Worm (Caenorhabditis elegans) whole organism, young adult: Measurements from ENCODE around the gene mrpl-37.
A peak's percentile ranks its signal among the peaks of the same experiment; 100 is the strongest.

Source experiments
- B0019.2 ChIP-seq: fragments of 200-800 bp; sonication (Bioruptor generic); conservative IDR thresholded peaks from 2 replicates; pipeline ENCODE4 v1.3.6; 2022; ENCODE audit warnings: missing genetic modification reagents, missing genetic modification characterization, missing compliant biosample characterization
- B0261.1 ChIP-seq: sonication (generic microtip); optimal IDR thresholded peaks from 2 replicates; lab custom pipeline; 2016; ENCODE audit warnings: mild to moderate bottlenecking, missing genetic modification characterization, moderate library complexity, missing compliant biosample characterization
- B0336.3 ChIP-seq: fragments of 200-800 bp; sonication (Bioruptor generic); IDR thresholded peaks from 2 replicates; pipeline ENCODE4 v1.3.6; 2022; ENCODE audit warnings: missing genetic modification characterization, missing compliant biosample characterization
- D2030.7 ChIP-seq: fragments of 200-800 bp; sonication (Bioruptor generic); IDR thresholded peaks from 2 replicates; pipeline ENCODE4 v1.3.6; 2022; ENCODE audit warnings: missing genetic modification reagents, missing genetic modification characterization, missing compliant biosample characterization
- F39B2.1 ChIP-seq: fragments of 200-800 bp; sonication (Bioruptor generic); IDR thresholded peaks from 2 replicates; pipeline ENCODE4 v1.3.6; 2022; ENCODE audit warnings: missing genetic modification reagents, missing genetic modification characterization, missing compliant biosample characterization
- F57A8.1 ChIP-seq: fragments of 200-800 bp; sonication (Bioruptor generic); optimal IDR thresholded peaks from 2 replicates; lab custom pipeline; 2018; ENCODE audit warnings: mild to moderate bottlenecking, missing genetic modification characterization, moderate library complexity, missing compliant biosample characterization
- K12H6.12 ChIP-seq: fragments of 200-800 bp; sonication (Bioruptor generic); optimal IDR thresholded peaks from 2 replicates; lab custom pipeline; 2018; ENCODE audit warnings: mild to moderate bottlenecking, missing genetic modification characterization, missing compliant biosample characterization
- T26A5.8 ChIP-seq: sonication (generic microtip); optimal IDR thresholded peaks from 2 replicates; lab custom pipeline; 2016; ENCODE audit warnings: missing genetic modification characterization, missing compliant biosample characterization
- Y53F4B.3 ChIP-seq: fragments of 200-800 bp; sonication (Bioruptor generic); IDR thresholded peaks from 2 replicates; pipeline ENCODE4 v1.3.6; 2022; ENCODE audit warnings: missing genetic modification reagents, missing genetic modification characterization, missing compliant biosample characterization
- akir-1 ChIP-seq: fragments of 200-800 bp; sonication (Bioruptor generic); optimal IDR thresholded peaks from 2 replicates; lab custom pipeline; 2018; ENCODE audit warnings: mild to moderate bottlenecking, missing genetic modification characterization, moderate library complexity, missing compliant biosample characterization
- aptf-3 ChIP-seq: fragments of 200-800 bp; sonication (Bioruptor generic); IDR thresholded peaks from 2 replicates; pipeline ENCODE4 v1.3.6; 2022; ENCODE audit warnings: missing genetic modification characterization, missing compliant biosample characterization
- attf-6 ChIP-seq: fragments of 200-800 bp; sonication (Bioruptor generic); IDR thresholded peaks from 2 replicates; pipeline ENCODE4 v1.3.6; 2022; ENCODE audit warnings: missing genetic modification reagents, missing genetic modification characterization, missing compliant biosample characterization
- bed-1 ChIP-seq: fragments of 200-800 bp; sonication (Bioruptor generic); IDR thresholded peaks from 2 replicates; pipeline ENCODE4 v1.3.6; 2022; ENCODE audit warnings: missing genetic modification reagents, missing genetic modification characterization, missing compliant biosample characterization
- cebp-1 ChIP-seq, 2 experiments: fragments of 200-800 bp in 1 of 2; sonication (Bioruptor generic) in 1 of 2; sonication (generic microtip) in 1 of 2; IDR thresholded peaks in 1 of 2; optimal IDR thresholded peaks in 1 of 2; 2 replicates each; pipeline versions ENCODE4 v1.3.6 to Lab custom; 2017 to 2022; ENCODE audit warnings: missing compliant biosample characterization in 2 of 2, missing genetic modification characterization in 2 of 2, mild to moderate bottlenecking in 1 of 2, missing genetic modification reagents in 1 of 2, moderate library complexity in 1 of 2
- ceh-100 ChIP-seq: fragments of 200-800 bp; sonication (Bioruptor generic); IDR thresholded peaks from 2 replicates; pipeline ENCODE4 v1.3.6; 2022; ENCODE audit warnings: missing genetic modification reagents, missing genetic modification characterization, missing compliant biosample characterization
- ceh-40 ChIP-seq: fragments of 200-800 bp; sonication (Bioruptor generic); IDR thresholded peaks from 2 replicates; pipeline ENCODE4 v1.3.6; 2022; ENCODE audit warnings: missing genetic modification characterization, missing compliant biosample characterization
- ceh-58 ChIP-seq: fragments of 200-800 bp; sonication (Bioruptor generic); IDR thresholded peaks from 2 replicates; pipeline ENCODE4 v1.3.6; 2022; ENCODE audit warnings: missing genetic modification characterization, missing compliant biosample characterization
- ceh-79 ChIP-seq: sonication (generic microtip); optimal IDR thresholded peaks from 2 replicates; lab custom pipeline; 2017; ENCODE audit warnings: mild to moderate bottlenecking, missing genetic modification characterization, missing compliant biosample characterization
- die-1 ChIP-seq: sonication (generic microtip); optimal IDR thresholded peaks from 2 replicates; lab custom pipeline; 2016; ENCODE audit warnings: missing genotype, mild to moderate bottlenecking, missing genetic modification characterization, missing compliant biosample characterization
- egl-18 ChIP-seq: fragments of 200-800 bp; sonication (Bioruptor generic); IDR thresholded peaks from 2 replicates; pipeline ENCODE4 v1.3.6; 2022; ENCODE audit warnings: missing genetic modification reagents, missing genetic modification characterization, missing compliant biosample characterization
- egl-44 ChIP-seq: fragments of 200-800 bp; sonication (Bioruptor generic); IDR thresholded peaks from 2 replicates; pipeline ENCODE4 v1.3.6; 2022; ENCODE audit warnings: missing genetic modification reagents, missing genetic modification characterization, missing compliant biosample characterization
- ekl-4 ChIP-seq: fragments of 200-800 bp; sonication (Bioruptor generic); IDR thresholded peaks from 2 replicates; pipeline ENCODE4 v1.3.6; 2022; ENCODE audit warnings: missing genetic modification reagents, missing genetic modification characterization, missing compliant biosample characterization
- hlh-26 ChIP-seq: fragments of 200-800 bp; sonication (Bioruptor generic); conservative IDR thresholded peaks from 2 replicates; pipeline ENCODE4 v1.3.6; 2022; ENCODE audit warnings: missing genetic modification reagents, missing genetic modification characterization, missing compliant biosample characterization
- hmg-20 ChIP-seq: fragments of 200-800 bp; sonication (Bioruptor generic); IDR thresholded peaks from 2 replicates; pipeline ENCODE4 v1.3.6; 2022; ENCODE audit warnings: missing genetic modification reagents, missing genetic modification characterization, missing compliant biosample characterization
- lag-1 ChIP-seq: fragments of 200-800 bp; sonication (Bioruptor generic); IDR thresholded peaks from 2 replicates; pipeline ENCODE4 v1.3.6; 2022; ENCODE audit warnings: missing genetic modification reagents, missing genetic modification characterization, missing compliant biosample characterization
- let-526 ChIP-seq: fragments of 200-800 bp; sonication (Bioruptor generic); IDR thresholded peaks from 2 replicates; pipeline ENCODE4 v1.3.6; 2022; ENCODE audit warnings: missing genetic modification reagents, missing genetic modification characterization, missing compliant biosample characterization
- lir-1 ChIP-seq: fragments of 200-800 bp; sonication (Bioruptor generic); conservative IDR thresholded peaks from 2 replicates; pipeline ENCODE4 v1.3.6; 2022; ENCODE audit warnings: missing genetic modification reagents, missing genetic modification characterization, missing compliant biosample characterization
- madf-10 ChIP-seq: sonication (generic microtip); optimal IDR thresholded peaks from 2 replicates; lab custom pipeline; 2016; ENCODE audit warnings: mild to moderate bottlenecking, missing genetic modification characterization, missing compliant biosample characterization
- madf-3 ChIP-seq: fragments of 200-800 bp; sonication (Bioruptor generic); IDR thresholded peaks from 2 replicates; pipeline ENCODE4 v1.3.6; 2022; ENCODE audit warnings: missing genetic modification reagents, missing genetic modification characterization, missing compliant biosample characterization
- madf-8 ChIP-seq: fragments of 200-800 bp; sonication (Bioruptor generic); conservative IDR thresholded peaks from 2 replicates; pipeline ENCODE4 v1.3.6; 2022; ENCODE audit warnings: missing genetic modification reagents, missing genetic modification characterization, missing compliant biosample characterization
- mcd-1 ChIP-seq: fragments of 200-800 bp; sonication (Bioruptor generic); IDR thresholded peaks from 2 replicates; pipeline ENCODE4 v1.3.6; 2022; ENCODE audit warnings: missing genetic modification reagents, missing genetic modification characterization, missing compliant biosample characterization
- mxl-1 ChIP-seq: sonication (generic microtip); optimal IDR thresholded peaks from 2 replicates; lab custom pipeline; 2016; ENCODE audit warnings: missing genetic modification characterization, missing compliant biosample characterization
- nfya-2 ChIP-seq: fragments of 200-800 bp; sonication (Bioruptor generic); IDR thresholded peaks from 2 replicates; pipeline ENCODE4 v1.3.6; 2022; ENCODE audit warnings: missing genetic modification reagents, missing genetic modification characterization, missing compliant biosample characterization
- nhr-120 ChIP-seq: fragments of 200-800 bp; sonication (Bioruptor generic); IDR thresholded peaks from 2 replicates; pipeline ENCODE4 v1.3.6; 2022; ENCODE audit warnings: missing genetic modification characterization, missing compliant biosample characterization
- nhr-179 ChIP-seq: sonication (generic microtip); optimal IDR thresholded peaks from 2 replicates; lab custom pipeline; 2016; ENCODE audit warnings: mild to moderate bottlenecking, missing genetic modification characterization, missing compliant biosample characterization
- rpc-1 ChIP-seq, 2 experiments: fragments of 150-350 bp in 1 of 2; sonication (generic microtip) in 1 of 2; optimal IDR thresholded peaks; 2 replicates each; lab custom pipeline; 2014 to 2018; ENCODE audit warnings: missing biosample characterization in 1 of 2, missing genetic modification characterization in 1 of 2, missing genetic modification reagents in 1 of 2, missing genotype in 1 of 2
- sdz-38 ChIP-seq: sonication (generic microtip); optimal IDR thresholded peaks from 2 replicates; lab custom pipeline; 2016; ENCODE audit warnings: missing genotype, missing genetic modification characterization, missing compliant biosample characterization
- snpc-1.1 ChIP-seq: sonication (generic microtip); optimal IDR thresholded peaks from 2 replicates; lab custom pipeline; 2017; ENCODE audit warnings: missing genetic modification characterization, mild to moderate bottlenecking, missing compliant biosample characterization, antibody characterized with exemption, moderate library complexity, missing genotype, missing genetic modification reagents; ENCODE audit not compliant: insufficient read depth
- sptf-2 ChIP-seq: fragments of 200-800 bp; sonication (Bioruptor generic); optimal IDR thresholded peaks from 2 replicates; lab custom pipeline; 2018; ENCODE audit warnings: mild to moderate bottlenecking, missing genetic modification characterization, missing compliant biosample characterization
- tbp1 ChIP-seq: fragments of 200-800 bp; sonication (Bioruptor generic); optimal IDR thresholded peaks from 2 replicates; lab custom pipeline; 2018; ENCODE audit warnings: mild to moderate bottlenecking, missing genetic modification characterization, missing compliant biosample characterization
- tbx-9 ChIP-seq: sonication (generic microtip); optimal IDR thresholded peaks from 2 replicates; lab custom pipeline; 2016; ENCODE audit warnings: borderline replicate concordance, missing genetic modification characterization, inconsistent platforms, missing compliant biosample characterization
- tlf-1 ChIP-seq: fragments of 200-800 bp; sonication (Bioruptor generic); optimal IDR thresholded peaks from 2 replicates; lab custom pipeline; 2018; ENCODE audit warnings: mild to moderate bottlenecking, missing genetic modification characterization, missing compliant biosample characterization
- xnd-1 ChIP-seq: sonication (generic microtip); optimal IDR thresholded peaks from 2 replicates; lab custom pipeline; 2016; ENCODE audit warnings: missing genotype, missing genetic modification reagents, missing genetic modification characterization, missing compliant biosample characterization
- ztf-22 ChIP-seq: fragments of 200-800 bp; sonication (Bioruptor generic); optimal IDR thresholded peaks from 2 replicates; lab custom pipeline; 2018; ENCODE audit warnings: mild to moderate bottlenecking, missing genetic modification characterization, moderate library complexity, missing compliant biosample characterization
- ztf-25 ChIP-seq: fragments of 200-800 bp; sonication (Bioruptor generic); IDR thresholded peaks from 2 replicates; pipeline ENCODE4 v1.3.6; 2022; ENCODE audit warnings: missing genetic modification reagents, missing genetic modification characterization, missing compliant biosample characterization
- ztf-6 ChIP-seq: fragments of 200-800 bp; sonication (Bioruptor generic); IDR thresholded peaks from 2 replicates; pipeline ENCODE4 v1.3.6; 2022; ENCODE audit warnings: missing genetic modification reagents, missing genetic modification characterization, missing compliant biosample characterization

mrpl-37 gene

DNA sequence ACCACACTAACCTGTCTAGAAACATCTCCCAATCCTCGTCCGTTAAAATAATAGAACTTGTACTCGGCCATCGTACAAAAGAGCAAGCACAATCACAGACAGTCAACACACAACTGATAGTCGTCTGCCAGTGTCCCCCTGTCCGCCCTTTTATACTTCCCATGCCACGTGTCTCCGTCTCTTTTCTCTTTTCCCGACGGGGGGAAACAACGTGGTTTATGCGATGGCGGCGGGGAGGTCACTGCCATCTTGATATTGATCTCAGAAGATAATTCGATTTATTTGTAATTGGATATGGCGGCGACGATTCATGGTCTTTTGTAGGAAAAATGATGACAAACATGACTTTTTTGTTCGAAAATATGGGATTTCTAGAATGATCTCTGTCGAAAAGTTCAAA lies 34.8 kb upstream of the mrpl-37 start, which contains the start of gene gst-20 (continued):
- TF ChIP-seq akir-1 (GFP tag; lab: Kevin White, UChicago) (no peak), T26A5.8 (tag; lab: Kevin White, UChicago) (no peak), let-526 (GFP tag; lab: Robert Waterston, UW) (no peak), cebp-1 (GFP tag; IDR thresholded peaks at IDR 0.05; lab: Robert Waterston, UW) (no peak), cebp-1 (tag; optimal IDR thresholded peaks at IDR 0.05; lab: Kevin White, UChicago) (peak; percentile 29), madf-3 (no peak), nfya-2 (GFP tag; lab: Robert Waterston, UW) (no peak), F57A8.1 (no peak), tlf-1 (no peak), sptf-2 (GFP tag; lab: Kevin White, UChicago) (no peak), xnd-1 (tag; lab: Kevin White, UChicago) (no peak), tbx-9 (tag; lab: Kevin White, UChicago) (no peak), ceh-79 (tag; lab: Kevin White, UChicago) (no peak), aptf-3 (GFP tag; lab: Robert Waterston, UW) (no peak), die-1 (no peak), ceh-58 (no peak), madf-8 (GFP tag; lab: Robert Waterston, UW) (no peak), ekl-4 (GFP tag; lab: Robert Waterston, UW) (no peak), snpc-1.1 (tag; lab: Kevin White, UChicago) (no peak), Y53F4B.3 (GFP tag; lab: Robert Waterston, UW) (no peak), hmg-20 (GFP tag; lab: Robert Waterston, UW) (no peak), nhr-120 (GFP tag; lab: Robert Waterston, UW) (no peak), attf-6 (GFP tag; lab: Robert Waterston, UW) (no peak)

DNA sequence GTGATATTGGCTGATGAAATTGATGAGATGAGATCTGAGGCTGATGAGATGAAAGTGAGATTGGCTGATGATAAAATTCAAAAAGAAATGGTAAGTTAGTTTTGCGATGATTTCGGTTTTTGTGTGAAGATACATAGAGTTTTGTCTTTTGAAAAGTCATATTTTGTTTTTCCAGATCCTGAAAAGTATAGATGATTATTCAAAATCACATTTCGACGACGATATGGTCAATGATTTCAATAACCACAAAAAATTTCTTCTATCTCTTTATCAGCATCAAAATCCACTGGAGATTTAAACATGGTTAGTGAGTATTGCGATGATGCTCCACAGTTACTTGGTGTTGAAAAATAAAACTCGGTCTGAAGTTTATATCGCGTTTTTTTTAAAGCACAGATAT lies 26.0 kb upstream of the mrpl-37 start, which contains the start of gene csp-1:
Gene csp-1, plus strand, starts transcription at position 301 of the 400 bp plus-strand sequence.
- TF ChIP-seq egl-18 (GFP tag; lab: Robert Waterston, UW) (no peak), ztf-6 (GFP tag; lab: Robert Waterston, UW) (no peak), mxl-1 (tag; lab: Kevin White, UChicago) (no peak), madf-3 (no peak)

DNA sequence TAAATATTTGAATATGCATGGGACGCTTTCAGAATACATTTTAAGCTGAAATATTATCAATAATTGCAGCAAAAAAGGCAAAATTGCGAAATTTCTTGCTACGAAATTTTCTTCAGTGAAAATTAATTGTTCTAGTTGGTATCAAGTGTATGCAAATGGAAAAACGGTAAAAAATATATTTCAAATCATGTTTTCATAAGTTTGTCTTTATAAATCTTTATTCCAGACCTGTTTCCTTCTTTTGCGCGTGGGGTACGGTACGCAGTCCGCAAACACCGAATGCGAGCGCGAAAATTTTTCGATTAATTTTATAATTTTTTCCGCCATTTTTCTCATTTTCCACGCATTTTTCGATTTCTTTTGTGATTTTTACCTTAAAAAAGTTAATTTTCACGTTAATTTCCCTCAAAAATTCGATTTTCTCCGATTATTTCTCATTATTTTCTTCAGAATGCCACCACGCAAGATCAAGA lies 21.7 kb upstream of the mrpl-37 start, which contains the start of the genes fbxc-23 and csc-1:
Gene fbxc-23, minus strand, starts transcription at position 51 of the 473 bp plus-strand sequence.
Gene csc-1, plus strand, starts transcription at position 451 of the 473 bp plus-strand sequence.
- no peak for TF ChIP-seq sdz-38 (tag; lab: Kevin White, UChicago)
- no peak for TF ChIP-seq attf-6 (GFP tag; lab: Robert Waterston, UW)
- no peak for TF ChIP-seq B0336.3 (GFP tag; lab: Robert Waterston, UW)
- TF ChIP-seq ztf-22 (GFP tag; lab: Kevin White, UChicago) = no peak
- no peak for TF ChIP-seq bed-1 (GFP tag; lab: Robert Waterston, UW)
- TF ChIP-seq mcd-1 (GFP tag; lab: Robert Waterston, UW) = peak; percentile 30; the same call in 1 of the 2 replicates
- no peak for TF ChIP-seq lir-1 (GFP tag; lab: Robert Waterston, UW)
- peak; percentile 24 for TF ChIP-seq tbp1 (GFP tag; lab: Kevin White, UChicago)
- TF ChIP-seq egl-44 (GFP tag; lab: Robert Waterston, UW) = no peak
- no peak for TF ChIP-seq ceh-40 (GFP tag; lab: Robert Waterston, UW)
- no peak for TF ChIP-seq ceh-100 (GFP tag; lab: Robert Waterston, UW)
- no peak for TF ChIP-seq lag-1 (GFP tag; lab: Robert Waterston, UW)
- peak; percentile 65 for TF ChIP-seq snpc-1.1 (tag; lab: Kevin White, UChicago)
- TF ChIP-seq D2030.7 (GFP tag; lab: Robert Waterston, UW) = peak; percentile 82
- TF ChIP-seq ztf-25 (GFP tag; lab: Robert Waterston, UW) = no peak
- no peak for TF ChIP-seq F39B2.1 (GFP tag; lab: Robert Waterston, UW)
- no peak for TF ChIP-seq hlh-26
- no peak for TF ChIP-seq rpc-1 (optimal IDR thresholded peaks at IDR 0.05; lab: Kevin White, UChicago)
- TF ChIP-seq rpc-1 (tag; optimal IDR thresholded peaks at IDR 0.05; lab: Kevin White, UChicago) = no peak
- peak; percentile 47; the same call in 1 of the 2 replicates for TF ChIP-seq B0019.2 (GFP tag; lab: Robert Waterston, UW)
- no peak for TF ChIP-seq madf-10 (tag; lab: Kevin White, UChicago)
- TF ChIP-seq B0261.1 (tag; lab: Kevin White, UChicago) = no peak
- TF ChIP-seq K12H6.12 (tag; lab: Kevin White, UChicago) = no peak
- TF ChIP-seq akir-1 (GFP tag; lab: Kevin White, UChicago) = no peak
- no peak for TF ChIP-seq nhr-179
